Worm (Caenorhabditis elegans) whole organism, young adult: ENCODE results near the gene cut-1.

Experiments used
- C06A6.2 ChIP-seq: fragments of 200-800 bp; sonication (Bioruptor generic); conservative IDR thresholded peaks from 2 replicates; pipeline ENCODE4 v1.3.6; 2022; ENCODE audit warnings: missing genetic modification characterization, missing compliant biosample characterization
- C17E4.6 ChIP-seq: fragments of 200-800 bp; sonication (Bioruptor generic); IDR thresholded peaks from 2 replicates; pipeline ENCODE4 v1.3.6; 2022; ENCODE audit warnings: missing genetic modification reagents, missing genetic modification characterization, missing compliant biosample characterization
- F23B12.7 ChIP-seq: sonication (generic microtip); optimal IDR thresholded peaks from 2 replicates; lab custom pipeline; 2017; ENCODE audit warnings: missing genetic modification characterization, mild to moderate bottlenecking, missing compliant biosample characterization, antibody characterized with exemption, moderate library complexity; ENCODE audit not compliant: insufficient read depth
- F33H1.4 ChIP-seq: fragments of 200-800 bp; sonication (Bioruptor generic); IDR thresholded peaks from 2 replicates; pipeline ENCODE4 v1.3.6; 2022; ENCODE audit warnings: missing genetic modification reagents, missing genetic modification characterization, missing compliant biosample characterization
- F39B2.1 ChIP-seq: fragments of 200-800 bp; sonication (Bioruptor generic); IDR thresholded peaks from 2 replicates; pipeline ENCODE4 v1.3.6; 2022; ENCODE audit warnings: missing genetic modification reagents, missing genetic modification characterization, missing compliant biosample characterization
- F57C9.4 ChIP-seq: sonication (generic microtip); optimal IDR thresholded peaks from 2 replicates; lab custom pipeline; 2017; ENCODE audit warnings: mild to moderate bottlenecking, missing genetic modification characterization, missing compliant biosample characterization
- Y56A3A.18 ChIP-seq: fragments of 200-800 bp; sonication (Bioruptor generic); IDR thresholded peaks from 2 replicates; pipeline ENCODE4 v1.3.6; 2022; ENCODE audit warnings: missing genetic modification reagents, missing genetic modification characterization, missing compliant biosample characterization
- Y79H2A.3 ChIP-seq: fragments of 200-800 bp; sonication (Bioruptor generic); conservative IDR thresholded peaks from 2 replicates; pipeline ENCODE4 v1.3.6; 2022; ENCODE audit warnings: missing genetic modification reagents, missing genetic modification characterization, missing compliant biosample characterization
- ZK185.1 ChIP-seq: sonication (generic microtip); optimal IDR thresholded peaks from 2 replicates; lab custom pipeline; 2016; ENCODE audit warnings: mild to moderate bottlenecking, missing genetic modification characterization, missing compliant biosample characterization; ENCODE audit not compliant: poor library complexity, severe bottlenecking
- attf-3 ChIP-seq: fragments of 200-800 bp; sonication (Bioruptor generic); conservative IDR thresholded peaks from 2 replicates; pipeline ENCODE4 v1.3.6; 2022; ENCODE audit warnings: missing genetic modification reagents, missing genetic modification characterization, missing compliant biosample characterization
- bed-2 ChIP-seq: fragments of 200-800 bp; sonication (Bioruptor generic); IDR thresholded peaks from 2 replicates; pipeline ENCODE4 v1.3.6; 2022; ENCODE audit warnings: missing genetic modification reagents, missing genetic modification characterization, missing compliant biosample characterization
- ccch-3 ChIP-seq: fragments of 200-800 bp; sonication (Bioruptor generic); optimal IDR thresholded peaks from 2 replicates; lab custom pipeline; 2018; ENCODE audit warnings: mild to moderate bottlenecking, missing genetic modification characterization, missing compliant biosample characterization
- ceh-40 ChIP-seq: fragments of 200-800 bp; sonication (Bioruptor generic); IDR thresholded peaks from 2 replicates; pipeline ENCODE4 v1.3.6; 2022; ENCODE audit warnings: missing genetic modification characterization, missing compliant biosample characterization
- chd-7 ChIP-seq: sonication (generic microtip); optimal IDR thresholded peaks from 2 replicates; lab custom pipeline; 2016; ENCODE audit warnings: mild to moderate bottlenecking, missing genetic modification characterization, moderate library complexity, missing compliant biosample characterization
- dpff-1 ChIP-seq: sonication (generic microtip); optimal IDR thresholded peaks from 2 replicates; lab custom pipeline; 2017; ENCODE audit warnings: mild to moderate bottlenecking, missing genetic modification characterization, missing compliant biosample characterization
- egl-44 ChIP-seq: fragments of 200-800 bp; sonication (Bioruptor generic); IDR thresholded peaks from 2 replicates; pipeline ENCODE4 v1.3.6; 2022; ENCODE audit warnings: missing genetic modification reagents, missing genetic modification characterization, missing compliant biosample characterization
- gei-17 ChIP-seq: fragments of 200-800 bp; sonication (Bioruptor generic); optimal IDR thresholded peaks from 2 replicates; lab custom pipeline; 2018; ENCODE audit warnings: mild to moderate bottlenecking, missing genetic modification characterization, missing compliant biosample characterization
- hmg-20 ChIP-seq: fragments of 200-800 bp; sonication (Bioruptor generic); IDR thresholded peaks from 2 replicates; pipeline ENCODE4 v1.3.6; 2022; ENCODE audit warnings: missing genetic modification reagents, missing genetic modification characterization, missing compliant biosample characterization
- hsf-1 ChIP-seq: fragments of 200-800 bp; sonication (Bioruptor generic); IDR thresholded peaks from 2 replicates; pipeline ENCODE4 v1.3.6; 2022; ENCODE audit warnings: missing genetic modification reagents, missing genetic modification characterization, missing compliant biosample characterization
- lin-26 ChIP-seq: fragments of 200-800 bp; sonication (Bioruptor generic); IDR thresholded peaks from 2 replicates; pipeline ENCODE4 v1.3.6; 2022; ENCODE audit warnings: missing genetic modification reagents, missing genetic modification characterization, missing compliant biosample characterization
- lin-35 ChIP-seq, 3 experiments: fragments of 150-350 bp in 2 of 3; sonication (generic microtip) in 1 of 3; optimal IDR thresholded peaks; 2 replicates each; lab custom pipeline; 2014 to 2018; ENCODE audit warnings: missing biosample characterization in 3 of 3, missing genetic modification characterization in 3 of 3, missing genetic modification reagents in 3 of 3
- lir-1 ChIP-seq: fragments of 200-800 bp; sonication (Bioruptor generic); conservative IDR thresholded peaks from 2 replicates; pipeline ENCODE4 v1.3.6; 2022; ENCODE audit warnings: missing genetic modification reagents, missing genetic modification characterization, missing compliant biosample characterization
- madf-3 ChIP-seq: fragments of 200-800 bp; sonication (Bioruptor generic); IDR thresholded peaks from 2 replicates; pipeline ENCODE4 v1.3.6; 2022; ENCODE audit warnings: missing genetic modification reagents, missing genetic modification characterization, missing compliant biosample characterization
- madf-8 ChIP-seq: fragments of 200-800 bp; sonication (Bioruptor generic); conservative IDR thresholded peaks from 2 replicates; pipeline ENCODE4 v1.3.6; 2022; ENCODE audit warnings: missing genetic modification reagents, missing genetic modification characterization, missing compliant biosample characterization
- mcd-1 ChIP-seq: fragments of 200-800 bp; sonication (Bioruptor generic); IDR thresholded peaks from 2 replicates; pipeline ENCODE4 v1.3.6; 2022; ENCODE audit warnings: missing genetic modification reagents, missing genetic modification characterization, missing compliant biosample characterization
- nfya-2 ChIP-seq: fragments of 200-800 bp; sonication (Bioruptor generic); IDR thresholded peaks from 2 replicates; pipeline ENCODE4 v1.3.6; 2022; ENCODE audit warnings: missing genetic modification reagents, missing genetic modification characterization, missing compliant biosample characterization
- nhr-179 ChIP-seq: sonication (generic microtip); optimal IDR thresholded peaks from 2 replicates; lab custom pipeline; 2016; ENCODE audit warnings: mild to moderate bottlenecking, missing genetic modification characterization, missing compliant biosample characterization
- rcor-1 ChIP-seq: fragments of 200-800 bp; sonication (Bioruptor generic); IDR thresholded peaks from 2 replicates; pipeline ENCODE4 v1.3.6; 2022; ENCODE audit warnings: missing genetic modification reagents, missing genetic modification characterization, missing compliant biosample characterization
- snpc-1.1 ChIP-seq: sonication (generic microtip); optimal IDR thresholded peaks from 2 replicates; lab custom pipeline; 2017; ENCODE audit warnings: missing genetic modification characterization, mild to moderate bottlenecking, missing compliant biosample characterization, antibody characterized with exemption, moderate library complexity, missing genotype, missing genetic modification reagents; ENCODE audit not compliant: insufficient read depth
- snpc-1.3 ChIP-seq: sonication (generic microtip); optimal IDR thresholded peaks from 2 replicates; lab custom pipeline; 2017; ENCODE audit warnings: missing genetic modification characterization, mild to moderate bottlenecking, missing compliant biosample characterization, antibody characterized with exemption, moderate library complexity, missing genotype, missing genetic modification reagents; ENCODE audit not compliant: insufficient read depth
- snpc-3.4 ChIP-seq: sonication (generic microtip); optimal IDR thresholded peaks from 2 replicates; lab custom pipeline; 2017; ENCODE audit warnings: missing genetic modification characterization, mild to moderate bottlenecking, missing compliant biosample characterization, antibody characterized with exemption, moderate library complexity, missing genotype, missing genetic modification reagents
- tbp1 ChIP-seq: fragments of 200-800 bp; sonication (Bioruptor generic); optimal IDR thresholded peaks from 2 replicates; lab custom pipeline; 2018; ENCODE audit warnings: mild to moderate bottlenecking, missing genetic modification characterization, missing compliant biosample characterization
- tbx-9 ChIP-seq: sonication (generic microtip); optimal IDR thresholded peaks from 2 replicates; lab custom pipeline; 2016; ENCODE audit warnings: borderline replicate concordance, missing genetic modification characterization, inconsistent platforms, missing compliant biosample characterization
- tlf-1 ChIP-seq: fragments of 200-800 bp; sonication (Bioruptor generic); optimal IDR thresholded peaks from 2 replicates; lab custom pipeline; 2018; ENCODE audit warnings: mild to moderate bottlenecking, missing genetic modification characterization, missing compliant biosample characterization
- zfh-2 ChIP-seq: fragments of 200-800 bp; sonication (Bioruptor generic); conservative IDR thresholded peaks from 2 replicates; pipeline ENCODE4 v1.3.6; 2022; ENCODE audit warnings: missing genetic modification reagents, missing genetic modification characterization, missing compliant biosample characterization
- ztf-28 ChIP-seq: fragments of 200-800 bp; sonication (Bioruptor generic); IDR thresholded peaks from 2 replicates; pipeline ENCODE4 v1.3.6; 2022; ENCODE audit warnings: missing genetic modification reagents, missing genetic modification characterization, missing compliant biosample characterization
- ztf-3 ChIP-seq: fragments of 200-800 bp; sonication (Bioruptor generic); optimal IDR thresholded peaks from 2 replicates; lab custom pipeline; 2018; ENCODE audit warnings: mild to moderate bottlenecking, missing genetic modification characterization, missing compliant biosample characterization

The cut-1 gene

DNA sequence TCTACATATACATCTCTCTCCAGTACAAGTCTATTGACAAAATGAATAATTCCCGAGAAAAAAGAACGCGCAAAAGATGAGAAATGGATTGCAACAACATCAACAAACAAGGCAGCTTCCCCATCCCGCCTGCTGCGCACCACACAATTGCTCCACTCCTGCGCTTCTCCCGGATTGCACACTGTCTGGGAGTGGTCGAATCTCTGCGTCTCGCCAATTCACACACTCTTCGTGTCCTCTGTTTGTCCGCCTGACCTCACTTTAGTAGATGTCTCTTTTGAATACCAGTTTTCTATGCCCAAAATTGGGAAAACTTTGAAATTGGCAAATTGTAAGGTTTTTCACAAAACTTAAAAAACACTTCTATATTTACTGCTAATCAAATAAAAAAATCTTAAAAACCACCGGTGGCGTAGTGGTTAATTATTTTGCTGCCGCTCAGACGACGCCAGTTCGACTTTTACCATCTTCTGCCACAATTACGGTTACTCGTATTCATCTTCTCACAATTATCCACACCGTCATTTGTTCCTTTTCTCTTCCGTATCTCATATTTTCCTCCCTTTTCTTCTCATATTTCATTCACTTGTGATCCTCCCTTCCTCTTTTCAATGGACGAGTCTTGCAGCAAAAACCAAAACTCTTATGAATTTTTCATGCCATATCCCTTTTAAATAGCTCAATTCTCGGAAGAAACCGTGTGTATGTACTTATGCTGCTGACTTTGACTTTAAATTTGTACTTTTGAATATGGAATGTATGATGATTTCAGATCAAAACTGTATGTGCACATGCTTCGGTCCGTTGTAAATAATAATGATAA lies 36.9 kb downstream of the cut-1 start, which contains the start of gene rsf-1 (continued):
- TF ChIP-seq hsf-1 (GFP tag; lab: Robert Waterston, UW) (no peak), tbp1 (GFP tag; lab: Kevin White, UChicago) (peak; percentile 81), dpff-1 (tag; lab: Kevin White, UChicago) (no peak), F33H1.4 (GFP tag; lab: Robert Waterston, UW) (no peak), tlf-1 (GFP tag; lab: Kevin White, UChicago) (no peak), mcd-1 (GFP tag; lab: Robert Waterston, UW) (peak; percentile 47; the same call in 1 of the 2 replicates), tbx-9 (tag; lab: Kevin White, UChicago) (no peak), F23B12.7 (tag; lab: Kevin White, UChicago) (no peak)
- TF ChIP-seq, all 124 proteins: peak for 15

DNA sequence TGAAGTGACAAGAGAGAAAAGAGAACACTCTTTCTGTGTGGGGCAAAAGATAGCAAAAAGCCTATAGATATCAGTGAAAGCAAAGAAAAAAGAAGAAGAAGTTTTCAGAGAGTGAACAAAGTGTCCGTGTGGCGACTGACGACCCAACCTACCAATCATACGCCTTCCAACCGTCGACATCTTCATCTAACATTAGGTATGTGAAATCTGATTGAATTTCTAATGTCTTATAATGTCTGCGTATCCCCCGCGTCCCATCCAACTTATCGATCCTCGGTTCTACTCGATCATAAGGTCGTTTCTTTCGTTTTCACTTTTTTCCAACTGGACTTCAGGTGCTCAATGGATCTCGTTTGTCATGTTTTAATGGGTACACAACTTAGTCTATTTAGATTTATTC lies 38.4 kb downstream of the cut-1 start:
- no peak for TF ChIP-seq nhr-179 (tag; lab: Kevin White, UChicago)
- TF ChIP-seq rcor-1 = no peak

DNA sequence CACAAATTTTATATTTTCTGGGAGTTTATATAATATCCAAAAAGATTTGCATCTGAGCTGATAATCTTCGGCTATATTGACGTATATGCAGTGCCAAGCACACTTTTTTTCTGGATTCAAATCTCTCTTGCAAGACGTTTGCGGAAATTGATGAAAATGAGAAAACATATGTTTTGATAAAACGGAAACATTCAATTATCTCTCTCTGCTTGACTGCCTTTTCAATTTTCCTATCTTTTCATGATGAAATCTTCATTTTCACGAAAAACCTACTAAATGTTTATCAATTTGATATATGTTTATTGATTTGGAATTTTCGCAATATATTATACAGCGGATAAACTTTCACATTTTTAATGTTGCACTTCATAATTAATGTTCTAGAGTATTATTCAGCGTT lies 39.0 kb downstream of the cut-1 start:
- TF ChIP-seq F57C9.4 (tag; lab: Kevin White, UChicago) (no peak), snpc-1.1 (tag; lab: Kevin White, UChicago) (no peak), madf-8 (GFP tag; lab: Robert Waterston, UW) (no peak), ztf-3 (GFP tag; lab: Kevin White, UChicago) (no peak), C17E4.6 (no peak), egl-44 (GFP tag; lab: Robert Waterston, UW) (no peak), hsf-1 (GFP tag; lab: Robert Waterston, UW) (no peak), bed-2 (GFP tag; lab: Robert Waterston, UW) (no peak), snpc-1.3 (tag; lab: Kevin White, UChicago) (no peak), F39B2.1 (GFP tag; lab: Robert Waterston, UW) (no peak), attf-3 (no peak), Y56A3A.18 (no peak), ceh-40 (no peak), snpc-3.4 (tag; lab: Kevin White, UChicago) (no peak), ztf-28 (GFP tag; lab: Robert Waterston, UW) (no peak), gei-17 (GFP tag; lab: Kevin White, UChicago) (no peak), lin-35 (GFP tag; optimal IDR thresholded peaks at IDR 0.05; lab: Kevin White, UChicago) (no peak), chd-7 (tag; lab: Kevin White, UChicago) (no peak), madf-3 (GFP tag; lab: Robert Waterston, UW) (no peak), Y79H2A.3 (GFP tag; lab: Robert Waterston, UW) (no peak)

DNA sequence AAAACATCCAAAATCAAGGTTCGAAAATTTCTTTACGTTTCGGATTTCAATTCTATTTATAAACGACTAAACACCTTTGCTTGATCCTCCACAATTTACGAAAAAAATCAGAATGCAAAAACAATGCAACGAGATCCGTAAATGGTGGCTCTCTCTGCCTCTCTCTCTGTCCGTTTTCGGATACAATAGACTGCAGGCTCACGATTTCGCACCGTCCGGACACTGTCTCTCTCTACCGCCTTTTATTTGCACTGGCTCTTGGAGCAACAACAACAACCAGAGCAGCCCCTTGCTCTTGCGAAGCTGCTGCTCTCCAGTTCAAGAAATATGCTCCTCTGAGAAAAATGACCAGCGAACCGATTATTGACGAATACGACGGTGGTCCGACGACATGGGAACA lies 43.3 kb downstream of the cut-1 start, which contains the start of gene T24F1.7:
Gene T24F1.7 (plus strand): TSS at position 301 of the 400 bp plus-strand sequence.
- TF ChIP-seq lir-1 = no peak
- no peak for TF ChIP-seq zfh-2 (GFP tag; lab: Robert Waterston, UW)
- TF ChIP-seq F39B2.1 (GFP tag; lab: Robert Waterston, UW) = no peak
- no peak for TF ChIP-seq lin-26
- no peak for TF ChIP-seq ZK185.1 (tag; lab: Kevin White, UChicago)
- TF ChIP-seq hmg-20 (GFP tag; lab: Robert Waterston, UW) = no peak
- TF ChIP-seq ccch-3 = no peak
- TF ChIP-seq C06A6.2 (GFP tag; lab: Robert Waterston, UW) = no peak
- no peak for TF ChIP-seq F33H1.4 (GFP tag; lab: Robert Waterston, UW)
- no peak for TF ChIP-seq nfya-2
